Worm (Caenorhabditis elegans): ENCODE measurements around the gene adt-2.

DNA sequence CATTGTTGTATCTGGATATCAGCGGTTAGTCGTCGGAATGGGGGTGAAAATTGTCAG is 12.6 kb upstream of the adt-2 start, which contains the start of the genes unc-98 and F08C6.18:
- no peak for TF ChIP-seq nhr-76 (tag; optimal IDR thresholded peaks at IDR 0.05)
- TF ChIP-seq dmd-8 (GFP tag; IDR thresholded peaks at IDR 0.05) = no peak
- TF ChIP-seq ztf-7 (tag; optimal IDR thresholded peaks at IDR 0.05) = no peak
- no peak for TF ChIP-seq hlh-11 (tag; optimal IDR thresholded peaks at IDR 0.05)
- TF ChIP-seq jun-1 (tag; optimal IDR thresholded peaks at IDR 0.05) = no peak
- no peak for TF ChIP-seq ces-1 (GFP tag; optimal IDR thresholded peaks at IDR 0.05)
- no peak for TF ChIP-seq egl-27 (tag; optimal IDR thresholded peaks at IDR 0.05)
